Worm (Caenorhabditis elegans) whole organism, young adult: Measurements from ENCODE around the gene gcy-13.

Experiments used
- B0261.1 ChIP-seq: sonication (generic microtip); optimal IDR thresholded peaks from 2 replicates; lab custom pipeline; 2016; ENCODE audit warnings: mild to moderate bottlenecking, missing genetic modification characterization, moderate library complexity, missing compliant biosample characterization
- C06A6.2 ChIP-seq: fragments of 200-800 bp; sonication (Bioruptor generic); conservative IDR thresholded peaks from 2 replicates; pipeline ENCODE4 v1.3.6; 2022; ENCODE audit warnings: missing genetic modification characterization, missing compliant biosample characterization
- F10E7.11 ChIP-seq: sonication (generic microtip); optimal IDR thresholded peaks from 2 replicates; lab custom pipeline; 2017; ENCODE audit warnings: mild to moderate bottlenecking, missing genetic modification characterization, moderate library complexity, missing compliant biosample characterization
- F22D6.2 ChIP-seq: sonication (generic microtip); optimal IDR thresholded peaks from 2 replicates; lab custom pipeline; 2016; ENCODE audit warnings: mild to moderate bottlenecking, missing genetic modification characterization, missing compliant biosample characterization
- F49E8.2 ChIP-seq: sonication (generic microtip); optimal IDR thresholded peaks from 3 replicates; lab custom pipeline; 2017; ENCODE audit warnings: missing genetic modification characterization, mild to moderate bottlenecking, missing compliant biosample characterization, antibody characterized with exemption, moderate library complexity; ENCODE audit not compliant: insufficient read depth
- F52B5.7 ChIP-seq: sonication (generic microtip); optimal IDR thresholded peaks from 2 replicates; lab custom pipeline; 2016; ENCODE audit warnings: mild to moderate bottlenecking, missing genetic modification characterization, missing compliant biosample characterization
- K11D2.4 ChIP-seq: fragments of 200-800 bp; sonication (Bioruptor generic); IDR thresholded peaks from 2 replicates; pipeline ENCODE4 v1.3.6; 2022; ENCODE audit warnings: missing genetic modification reagents, missing genetic modification characterization, missing compliant biosample characterization
- Y53F4B.3 ChIP-seq: fragments of 200-800 bp; sonication (Bioruptor generic); IDR thresholded peaks from 2 replicates; pipeline ENCODE4 v1.3.6; 2022; ENCODE audit warnings: missing genetic modification reagents, missing genetic modification characterization, missing compliant biosample characterization
- Y56A3A.18 ChIP-seq: fragments of 200-800 bp; sonication (Bioruptor generic); IDR thresholded peaks from 2 replicates; pipeline ENCODE4 v1.3.6; 2022; ENCODE audit warnings: missing genetic modification reagents, missing genetic modification characterization, missing compliant biosample characterization
- ZK185.1 ChIP-seq: sonication (generic microtip); optimal IDR thresholded peaks from 2 replicates; lab custom pipeline; 2016; ENCODE audit warnings: mild to moderate bottlenecking, missing genetic modification characterization, missing compliant biosample characterization; ENCODE audit not compliant: poor library complexity, severe bottlenecking
- ama-1 ChIP-seq, 3 experiments: fragments of 150-350 bp in 1 of 3; sonication (generic microtip) in 2 of 3; optimal IDR thresholded peaks; 2 replicates each; lab custom pipeline; 2014 to 2018; ENCODE audit warnings: missing biosample characterization in 2 of 3, missing genetic modification characterization in 2 of 3, missing genetic modification reagents in 2 of 3
- attf-3 ChIP-seq: fragments of 200-800 bp; sonication (Bioruptor generic); conservative IDR thresholded peaks from 2 replicates; pipeline ENCODE4 v1.3.6; 2022; ENCODE audit warnings: missing genetic modification reagents, missing genetic modification characterization, missing compliant biosample characterization
- bed-2 ChIP-seq: fragments of 200-800 bp; sonication (Bioruptor generic); IDR thresholded peaks from 2 replicates; pipeline ENCODE4 v1.3.6; 2022; ENCODE audit warnings: missing genetic modification reagents, missing genetic modification characterization, missing compliant biosample characterization
- ceh-100 ChIP-seq: fragments of 200-800 bp; sonication (Bioruptor generic); IDR thresholded peaks from 2 replicates; pipeline ENCODE4 v1.3.6; 2022; ENCODE audit warnings: missing genetic modification reagents, missing genetic modification characterization, missing compliant biosample characterization
- ceh-79 ChIP-seq: sonication (generic microtip); optimal IDR thresholded peaks from 2 replicates; lab custom pipeline; 2017; ENCODE audit warnings: mild to moderate bottlenecking, missing genetic modification characterization, missing compliant biosample characterization
- chd-7 ChIP-seq: sonication (generic microtip); optimal IDR thresholded peaks from 2 replicates; lab custom pipeline; 2016; ENCODE audit warnings: mild to moderate bottlenecking, missing genetic modification characterization, moderate library complexity, missing compliant biosample characterization
- egl-18 ChIP-seq: fragments of 200-800 bp; sonication (Bioruptor generic); IDR thresholded peaks from 2 replicates; pipeline ENCODE4 v1.3.6; 2022; ENCODE audit warnings: missing genetic modification reagents, missing genetic modification characterization, missing compliant biosample characterization
- ekl-4 ChIP-seq: fragments of 200-800 bp; sonication (Bioruptor generic); IDR thresholded peaks from 2 replicates; pipeline ENCODE4 v1.3.6; 2022; ENCODE audit warnings: missing genetic modification reagents, missing genetic modification characterization, missing compliant biosample characterization
- fkh-3 ChIP-seq: sonication (generic microtip); optimal IDR thresholded peaks from 2 replicates; lab custom pipeline; 2016; ENCODE audit warnings: mild to moderate bottlenecking, missing genetic modification characterization, missing compliant biosample characterization
- hlh-26 ChIP-seq: fragments of 200-800 bp; sonication (Bioruptor generic); conservative IDR thresholded peaks from 2 replicates; pipeline ENCODE4 v1.3.6; 2022; ENCODE audit warnings: missing genetic modification reagents, missing genetic modification characterization, missing compliant biosample characterization
- hmg-20 ChIP-seq: fragments of 200-800 bp; sonication (Bioruptor generic); IDR thresholded peaks from 2 replicates; pipeline ENCODE4 v1.3.6; 2022; ENCODE audit warnings: missing genetic modification reagents, missing genetic modification characterization, missing compliant biosample characterization
- lag-1 ChIP-seq: fragments of 200-800 bp; sonication (Bioruptor generic); IDR thresholded peaks from 2 replicates; pipeline ENCODE4 v1.3.6; 2022; ENCODE audit warnings: missing genetic modification reagents, missing genetic modification characterization, missing compliant biosample characterization
- lin-26 ChIP-seq: fragments of 200-800 bp; sonication (Bioruptor generic); IDR thresholded peaks from 2 replicates; pipeline ENCODE4 v1.3.6; 2022; ENCODE audit warnings: missing genetic modification reagents, missing genetic modification characterization, missing compliant biosample characterization
- lin-40 ChIP-seq: sonication (generic microtip); optimal IDR thresholded peaks from 2 replicates; lab custom pipeline; 2016; ENCODE audit warnings: missing genetic modification characterization, mild to moderate bottlenecking, missing compliant biosample characterization, missing genotype, missing genetic modification reagents
- lsy-27 ChIP-seq: sonication (generic microtip); optimal IDR thresholded peaks from 2 replicates; lab custom pipeline; 2017; ENCODE audit warnings: missing genetic modification characterization, mild to moderate bottlenecking, missing compliant biosample characterization, antibody characterized with exemption, missing genotype, borderline replicate concordance; ENCODE audit not compliant: insufficient read depth
- madf-6 ChIP-seq: fragments of 200-800 bp; sonication (Bioruptor generic); IDR thresholded peaks from 2 replicates; pipeline ENCODE4 v1.3.6; 2022; ENCODE audit warnings: missing genetic modification reagents, missing genetic modification characterization, missing compliant biosample characterization
- madf-8 ChIP-seq: fragments of 200-800 bp; sonication (Bioruptor generic); conservative IDR thresholded peaks from 2 replicates; pipeline ENCODE4 v1.3.6; 2022; ENCODE audit warnings: missing genetic modification reagents, missing genetic modification characterization, missing compliant biosample characterization
- nfya-1 ChIP-seq: sonication (generic microtip); optimal IDR thresholded peaks from 2 replicates; lab custom pipeline; 2017; ENCODE audit warnings: antibody characterized with exemption, missing compliant biosample characterization, missing genetic modification characterization, borderline replicate concordance; ENCODE audit not compliant: insufficient read depth
- nfyb-1 ChIP-seq: fragments of 200-800 bp; sonication (Bioruptor generic); IDR thresholded peaks from 2 replicates; pipeline ENCODE4 v1.3.6; 2022; ENCODE audit warnings: missing genetic modification reagents, missing genetic modification characterization, missing compliant biosample characterization
- nhr-120 ChIP-seq: fragments of 200-800 bp; sonication (Bioruptor generic); IDR thresholded peaks from 2 replicates; pipeline ENCODE4 v1.3.6; 2022; ENCODE audit warnings: missing genetic modification characterization, missing compliant biosample characterization
- nhr-179 ChIP-seq: sonication (generic microtip); optimal IDR thresholded peaks from 2 replicates; lab custom pipeline; 2016; ENCODE audit warnings: mild to moderate bottlenecking, missing genetic modification characterization, missing compliant biosample characterization
- nhr-27 ChIP-seq: fragments of 200-800 bp; sonication (Bioruptor generic); optimal IDR thresholded peaks from 2 replicates; lab custom pipeline; 2018; ENCODE audit warnings: mild to moderate bottlenecking, missing genetic modification characterization, moderate library complexity, missing compliant biosample characterization
- pbrm-1 ChIP-seq: fragments of 200-800 bp; sonication (Bioruptor generic); IDR thresholded peaks from 2 replicates; pipeline ENCODE4 v1.3.6; 2022; ENCODE audit warnings: missing genetic modification reagents, missing genetic modification characterization, missing compliant biosample characterization
- repo-1 ChIP-seq: sonication (generic microtip); optimal IDR thresholded peaks from 2 replicates; lab custom pipeline; 2017; ENCODE audit warnings: mild to moderate bottlenecking, missing genetic modification characterization, missing compliant biosample characterization
- snpc-1.3 ChIP-seq: sonication (generic microtip); optimal IDR thresholded peaks from 2 replicates; lab custom pipeline; 2017; ENCODE audit warnings: missing genetic modification characterization, mild to moderate bottlenecking, missing compliant biosample characterization, antibody characterized with exemption, moderate library complexity, missing genotype, missing genetic modification reagents; ENCODE audit not compliant: insufficient read depth
- snpc-4 ChIP-seq, 5 experiments: fragments of 150-350 bp in 1 of 5; sonication (generic microtip) in 4 of 5; optimal IDR thresholded peaks; 2 replicates each; lab custom pipeline; 2014 to 2018; ENCODE audit warnings: missing genetic modification characterization in 5 of 5, missing biosample characterization in 3 of 5, antibody characterized with exemption in 2 of 5, mild to moderate bottlenecking in 2 of 5, missing compliant biosample characterization in 2 of 5, missing genotype in 2 of 5, moderate library complexity in 2 of 5, missing genetic modification reagents in 1 of 5
- somi-1 ChIP-seq: fragments of 200-800 bp; sonication (Bioruptor generic); optimal IDR thresholded peaks from 2 replicates; lab custom pipeline; 2018; ENCODE audit warnings: mild to moderate bottlenecking, missing genetic modification characterization, missing compliant biosample characterization
- tbp1 ChIP-seq: fragments of 200-800 bp; sonication (Bioruptor generic); optimal IDR thresholded peaks from 2 replicates; lab custom pipeline; 2018; ENCODE audit warnings: mild to moderate bottlenecking, missing genetic modification characterization, missing compliant biosample characterization
- tbx-9 ChIP-seq: sonication (generic microtip); optimal IDR thresholded peaks from 2 replicates; lab custom pipeline; 2016; ENCODE audit warnings: borderline replicate concordance, missing genetic modification characterization, inconsistent platforms, missing compliant biosample characterization
- tlf-1 ChIP-seq: fragments of 200-800 bp; sonication (Bioruptor generic); optimal IDR thresholded peaks from 2 replicates; lab custom pipeline; 2018; ENCODE audit warnings: mild to moderate bottlenecking, missing genetic modification characterization, missing compliant biosample characterization
- unc-130 ChIP-seq: sonication (generic microtip); optimal IDR thresholded peaks from 2 replicates; lab custom pipeline; 2016; ENCODE audit warnings: missing genetic modification reagents, missing genetic modification characterization, missing compliant biosample characterization
- unc-62 ChIP-seq: fragments of 150-350 bp; optimal IDR thresholded peaks from 2 replicates; lab custom pipeline; 2014; ENCODE audit warnings: missing biosample characterization, missing genetic modification reagents, missing genetic modification characterization
- ztf-18 ChIP-seq: sonication (generic microtip); optimal IDR thresholded peaks from 2 replicates; lab custom pipeline; 2016; ENCODE audit warnings: missing genotype, mild to moderate bottlenecking, missing genetic modification characterization, missing compliant biosample characterization
- ztf-3 ChIP-seq: fragments of 200-800 bp; sonication (Bioruptor generic); optimal IDR thresholded peaks from 2 replicates; lab custom pipeline; 2018; ENCODE audit warnings: mild to moderate bottlenecking, missing genetic modification characterization, missing compliant biosample characterization

gcy-13 gene

ce11 chrV:12329173-12329572, 40.2 kb downstream of the gcy-13 start:
- TF ChIP-seq fkh-3 (no peak), F22D6.2 (no peak), attf-3 (GFP tag; lab: Robert Waterston, UW) (no peak), lin-26 (GFP tag; lab: Robert Waterston, UW) (no peak), snpc-4 (GFP tag; optimal IDR thresholded peaks at IDR 0.05; lab: Kevin White, UChicago) (no peak), snpc-4 (tag; optimal IDR thresholded peaks at IDR 0.05; lab: Kevin White, UChicago) (no peak), C06A6.2 (GFP tag; lab: Robert Waterston, UW) (no peak), bed-2 (GFP tag; lab: Robert Waterston, UW) (no peak), tbx-9 (no peak), nfya-1 (tag; lab: Kevin White, UChicago) (no peak), nfyb-1 (GFP tag; lab: Robert Waterston, UW) (no peak), hlh-26 (GFP tag; lab: Robert Waterston, UW) (no peak)

DNA sequence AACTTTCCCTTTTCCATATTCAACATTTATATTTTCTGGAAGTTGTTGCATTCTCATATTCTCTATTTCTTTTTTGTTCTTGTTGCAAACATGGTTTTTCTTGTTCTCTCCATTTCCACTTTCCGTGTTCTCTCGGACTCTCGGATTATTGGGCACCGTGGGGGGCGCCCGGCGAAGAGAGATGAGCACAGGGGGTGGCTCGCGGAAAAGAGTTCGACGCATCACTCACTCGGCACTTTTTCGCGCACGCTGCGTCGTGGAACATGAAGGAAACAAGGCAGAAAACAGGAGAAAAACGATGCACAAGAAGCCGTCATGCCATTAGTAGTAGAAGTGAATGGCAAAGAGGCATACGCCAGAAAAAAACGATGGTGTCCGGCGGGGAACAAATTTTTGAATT, 42.7 kb downstream of the gcy-13 start:
- TF ChIP-seq hmg-20 (no peak), tbp1 (GFP tag; lab: Kevin White, UChicago) (no peak), madf-8 (GFP tag; lab: Robert Waterston, UW) (no peak), ceh-79 (no peak), lag-1 (GFP tag; lab: Robert Waterston, UW) (no peak), unc-62 (GFP tag; lab: Kevin White, UChicago) (no peak), ama-1 (optimal IDR thresholded peaks at IDR 0.05; lab: Kevin White, UChicago) (no peak), ama-1 (GFP tag; optimal IDR thresholded peaks at IDR 0.05; lab: Kevin White, UChicago) (no peak), K11D2.4 (GFP tag; lab: Robert Waterston, UW) (no peak), somi-1 (GFP tag; lab: Kevin White, UChicago) (no peak), egl-18 (GFP tag; lab: Robert Waterston, UW) (no peak), nhr-27 (tag; lab: Kevin White, UChicago) (no peak), ceh-100 (no peak), nhr-120 (GFP tag; lab: Robert Waterston, UW) (no peak), B0261.1 (tag; lab: Kevin White, UChicago) (no peak), unc-130 (GFP tag; lab: Kevin White, UChicago) (no peak), tbx-9 (no peak), nhr-179 (tag; lab: Kevin White, UChicago) (no peak), lsy-27 (tag; lab: Kevin White, UChicago) (no peak), Y53F4B.3 (no peak), tlf-1 (no peak)

DNA sequence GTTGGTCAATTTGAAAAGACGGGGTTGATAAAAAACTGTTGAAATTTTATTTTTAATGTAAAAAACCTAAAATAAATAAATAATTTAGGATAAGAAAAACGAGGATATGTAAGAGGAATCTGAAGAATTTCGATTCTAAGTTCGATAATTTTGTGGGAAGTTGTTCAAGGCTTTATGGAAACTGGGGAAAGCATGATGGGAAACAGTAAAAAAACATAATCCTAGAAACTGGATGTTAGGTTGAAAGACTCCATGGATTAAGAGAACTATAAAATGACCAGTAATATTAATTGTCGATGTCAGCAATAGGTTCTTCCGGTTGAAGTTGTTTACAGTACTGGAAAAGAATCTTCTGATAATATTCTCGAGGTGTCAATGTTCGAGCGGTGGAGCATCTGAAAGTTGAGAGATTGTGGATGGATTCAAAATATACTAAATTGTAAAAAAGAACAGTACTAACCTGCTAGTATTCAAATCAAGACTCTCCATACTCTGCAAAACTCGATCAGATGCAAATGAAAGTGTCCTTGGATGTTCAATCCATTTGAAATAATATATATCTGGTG, 49.0 kb downstream of the gcy-13 start:
- TF ChIP-seq chd-7 (tag; lab: Kevin White, UChicago) (peak; percentile 15), F49E8.2 (peak; percentile 8), madf-6 (GFP tag; lab: Robert Waterston, UW) (peak; percentile 56), ztf-18 (tag; lab: Kevin White, UChicago) (peak; percentile 4), repo-1 (tag; lab: Kevin White, UChicago) (peak; percentile 25), ZK185.1 (tag; lab: Kevin White, UChicago) (peak; percentile 16), lin-40 (no peak), snpc-1.3 (tag; lab: Kevin White, UChicago) (peak; percentile 9), ztf-3 (GFP tag; lab: Kevin White, UChicago) (peak; percentile 37), ekl-4 (GFP tag; lab: Robert Waterston, UW) (peak; percentile 77; the same call in 1 of the 2 replicates), F52B5.7 (tag; lab: Kevin White, UChicago) (peak; percentile 20), F10E7.11 (tag; lab: Kevin White, UChicago) (peak; percentile 42), pbrm-1 (GFP tag; lab: Robert Waterston, UW) (0 out of 2 replicates have a peak, but pooled peaks have one; percentile 19), Y56A3A.18 (GFP tag; lab: Robert Waterston, UW) (0 out of 2 replicates have a peak, but pooled peaks have one; percentile 15), snpc-4 (GFP tag; optimal IDR thresholded peaks at IDR 0.05; lab: Kevin White, UChicago) (no peak), snpc-4 (tag; optimal IDR thresholded peaks at IDR 0.05; lab: Kevin White, UChicago) (peak in 1 of 4 experiments; percentile 24), attf-3 (GFP tag; lab: Robert Waterston, UW) (0 out of 2 replicates have a peak, but pooled peaks have one; percentile 17), tbp1 (GFP tag; lab: Kevin White, UChicago) (no peak)
